Worm (Caenorhabditis elegans): Measurements from ENCODE around the gene F53F1.2.

DNA sequence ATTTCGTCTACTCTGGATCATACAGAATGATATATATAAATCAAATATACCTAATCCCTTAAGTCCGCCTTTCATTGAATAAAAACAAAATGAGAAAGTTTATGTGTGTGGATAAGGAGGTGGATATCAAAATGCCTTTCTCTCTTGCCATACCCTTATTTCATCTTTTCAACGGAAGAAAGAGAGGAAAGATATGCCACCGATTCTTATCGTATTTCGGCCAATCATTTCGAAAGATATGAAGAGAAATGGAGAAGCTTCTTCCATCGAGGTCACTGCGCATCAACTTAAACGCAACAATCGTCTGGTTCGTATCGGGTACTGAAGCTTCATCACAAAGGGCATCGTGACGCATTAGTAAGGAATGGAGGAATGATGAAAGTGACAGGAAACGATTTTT lies 6.7 kb downstream of the F53F1.2 start:
- TF ChIP-seq hnd-1 (tag; optimal IDR thresholded peaks at IDR 0.05), result no peak
- no peak for TF ChIP-seq aly-1 (tag; optimal IDR thresholded peaks at IDR 0.05)
- TF ChIP-seq flt-1 (GFP tag; IDR thresholded peaks at IDR 0.05), result no peak
- no peak for TF ChIP-seq pes-1 (GFP tag; IDR thresholded peaks at IDR 0.05)
- TF ChIP-seq B0310.2 (tag; optimal IDR thresholded peaks at IDR 0.05), result no peak
- TF ChIP-seq tbx-11 (GFP tag; IDR thresholded peaks at IDR 0.05), result no peak
- TF ChIP-seq hmg-4 (GFP tag; optimal IDR thresholded peaks at IDR 0.05), result no peak
- TF ChIP-seq ceh-13 (GFP tag; optimal IDR thresholded peaks at IDR 0.05), result no peak
- TF ChIP-seq ama-1 (optimal IDR thresholded peaks at IDR 0.05), result no peak
- no peak for TF ChIP-seq ets-7 (tag; optimal IDR thresholded peaks at IDR 0.05)

All from whole organism, early embryonic.